Fruit fly (Drosophila melanogaster) whole organism, embryonic: Measurements from ENCODE around the gene Sumo.

ENCODE experiments used
- Atf-2 ChIP-seq: fragments of 200-800 bp; sonication (Bioruptor generic); optimal IDR thresholded peaks from 2 replicates; lab custom pipeline; 2016; ENCODE audit warnings: missing biosample characterization, missing genetic modification characterization
- Atf6 ChIP-seq: fragments of 200-800 bp; sonication (Bioruptor generic); IDR thresholded peaks from 2 replicates; pipeline ENCODE4 v1.3.6; 2022; ENCODE audit warnings: missing biosample characterization, missing genetic modification characterization
- Awh ChIP-seq: fragments of 200-800 bp; sonication (Bioruptor generic); IDR thresholded peaks from 2 replicates; pipeline ENCODE4, ENCODE4 v1.3.6; 2022; ENCODE audit warnings: missing biosample characterization, missing genetic modification characterization
- BEAF-32 ChIP-seq: fragments of 200-800 bp; sonication (Bioruptor generic); optimal IDR thresholded peaks from 3 replicates; lab custom pipeline; 2017; ENCODE audit warnings: missing biosample characterization, missing genetic modification characterization, mild to moderate bottlenecking, moderate library complexity, missing genetic modification reagents
- CG10267 ChIP-seq: fragments of 200-800 bp; sonication (Bioruptor generic); optimal IDR thresholded peaks from 2 replicates; lab custom pipeline; 2018; ENCODE audit warnings: missing biosample characterization, mild to moderate bottlenecking, missing genetic modification characterization, moderate library complexity
- CG10654 ChIP-seq: fragments of 200-800 bp; sonication (Bioruptor generic); optimal IDR thresholded peaks from 2 replicates; lab custom pipeline; 2016; ENCODE audit warnings: missing biosample characterization, missing genetic modification characterization
- CG13894 ChIP-seq: fragments of 200-800 bp; sonication (Bioruptor generic); optimal IDR thresholded peaks from 3 replicates; lab custom pipeline; 2018; ENCODE audit warnings: missing biosample characterization, mild to moderate bottlenecking, missing genetic modification characterization, moderate library complexity
- CG17912 ChIP-seq: fragments of 200-800 bp; sonication (Bioruptor generic); optimal IDR thresholded peaks from 2 replicates; lab custom pipeline; 2018; ENCODE audit warnings: missing biosample characterization, mild to moderate bottlenecking, missing genetic modification characterization
- CG18011 ChIP-seq: fragments of 200-800 bp; sonication (Bioruptor generic); optimal IDR thresholded peaks from 2 replicates; lab custom pipeline; 2017; ENCODE audit warnings: missing biosample characterization, missing genetic modification characterization, mild to moderate bottlenecking, moderate library complexity, missing genotype
- CG18262 ChIP-seq: fragments of 200-800 bp; optimal IDR thresholded peaks from 3 replicates; lab custom pipeline; 2019; ENCODE audit warnings: missing biosample characterization, mild to moderate bottlenecking, missing genetic modification characterization, moderate library complexity
- CG2120 ChIP-seq: fragments of 200-800 bp; sonication (Bioruptor generic); optimal IDR thresholded peaks from 3 replicates; lab custom pipeline; 2016; ENCODE audit warnings: missing biosample characterization, missing genetic modification characterization
- CG30403 ChIP-seq: fragments of 200-800 bp; sonication (Bioruptor generic); optimal IDR thresholded peaks from 3 replicates; lab custom pipeline; 2016; ENCODE audit warnings: missing biosample characterization, missing genetic modification characterization
- CG32532 ChIP-seq: fragments of 200-800 bp; sonication (Bioruptor generic); IDR thresholded peaks from 2 replicates; pipeline ENCODE4 v1.3.6; 2022; ENCODE audit warnings: missing biosample characterization, missing genetic modification characterization
- CG34376 ChIP-seq: fragments of 200-800 bp; sonication (Bioruptor generic); optimal IDR thresholded peaks from 2 replicates; lab custom pipeline; 2018; ENCODE audit warnings: missing biosample characterization, mild to moderate bottlenecking, missing genetic modification characterization
- CG5180 ChIP-seq: fragments of 200-800 bp; sonication (Bioruptor generic); optimal IDR thresholded peaks from 3 replicates; lab custom pipeline; 2017; ENCODE audit warnings: missing biosample characterization, missing genetic modification characterization, mild to moderate bottlenecking, moderate library complexity, missing genetic modification reagents
- CG7556 ChIP-seq: fragments of 200-800 bp; sonication (Bioruptor generic); optimal IDR thresholded peaks from 2 replicates; lab custom pipeline; 2017; ENCODE audit warnings: missing biosample characterization, mild to moderate bottlenecking, missing genetic modification characterization
- CG7745 ChIP-seq: fragments of 200-800 bp; sonication (Bioruptor generic); optimal IDR thresholded peaks from 2 replicates; lab custom pipeline; 2018; ENCODE audit warnings: missing biosample characterization, mild to moderate bottlenecking, missing genetic modification characterization, moderate library complexity
- CG7963 ChIP-seq: fragments of 200-800 bp; sonication (Bioruptor generic); IDR thresholded peaks from 3 replicates; pipeline ENCODE4 v1.3.6; 2022; ENCODE audit warnings: missing biosample characterization, missing genetic modification characterization; ENCODE audit not compliant: partially characterized antibody
- CG8290 ChIP-seq, 3 experiments: fragments of 200-800 bp; sonication (Bioruptor generic); optimal IDR thresholded peaks; 2 replicates each; lab custom pipeline; 2016 to 2019; ENCODE audit warnings: missing biosample characterization in 3 of 3, missing genetic modification characterization in 3 of 3, mild to moderate bottlenecking in 2 of 3, moderate library complexity in 1 of 3
- CG8388 ChIP-seq: fragments of 200-800 bp; sonication (Bioruptor generic); optimal IDR thresholded peaks from 2 replicates; lab custom pipeline; 2019; ENCODE audit warnings: missing biosample characterization, mild to moderate bottlenecking, missing genetic modification characterization, moderate library complexity
- CG9437 ChIP-seq: fragments of 200-800 bp; sonication (Bioruptor generic); optimal IDR thresholded peaks from 2 replicates; lab custom pipeline; 2018; ENCODE audit warnings: missing biosample characterization, mild to moderate bottlenecking, missing genetic modification characterization
- CG9609 ChIP-seq: fragments of 200-800 bp; sonication (Bioruptor generic); optimal IDR thresholded peaks from 3 replicates; lab custom pipeline; 2016; ENCODE audit warnings: missing biosample characterization, missing genetic modification characterization
- CG9817 ChIP-seq: fragments of 200-800 bp; sonication (Bioruptor generic); optimal IDR thresholded peaks from 2 replicates; lab custom pipeline; 2018; ENCODE audit warnings: missing biosample characterization, mild to moderate bottlenecking, missing genetic modification characterization, moderate library complexity
- Chrac-16 ChIP-seq: fragments of 200-800 bp; sonication (Bioruptor generic); optimal IDR thresholded peaks from 3 replicates; lab custom pipeline; 2016; ENCODE audit warnings: missing biosample characterization, missing genetic modification characterization
- Dref ChIP-seq: fragments of 200-800 bp; sonication (Bioruptor generic); IDR thresholded peaks from 2 replicates; pipeline ENCODE4 v1.3.6; 2022; ENCODE audit warnings: missing biosample characterization, missing genetic modification characterization
- Hey ChIP-seq: fragments of 200-800 bp; sonication (Bioruptor generic); optimal IDR thresholded peaks from 3 replicates; lab custom pipeline; 2018; ENCODE audit warnings: missing biosample characterization, mild to moderate bottlenecking, missing genetic modification characterization
- Hr51 ChIP-seq, 2 experiments: fragments of 200-800 bp; sonication (Bioruptor generic); optimal IDR thresholded peaks; 2 replicates in 1 of 2; 3 replicates in 1 of 2; lab custom pipeline; 2016 to 2018; ENCODE audit warnings: missing biosample characterization in 2 of 2, missing genetic modification characterization in 2 of 2, mild to moderate bottlenecking in 1 of 2, moderate library complexity in 1 of 2
- Mad ChIP-seq: fragments of 200-800 bp; sonication (Bioruptor generic); optimal IDR thresholded peaks from 2 replicates; lab custom pipeline; 2016; ENCODE audit warnings: missing biosample characterization, missing genetic modification characterization
- Med ChIP-seq: fragments of 200-800 bp; sonication (Bioruptor generic); peaks from one replicate; lab custom pipeline; 2016; ENCODE audit warnings: missing biosample characterization, missing genetic modification characterization, mild to moderate bottlenecking, inconsistent platforms, moderate library complexity
- NFAT ChIP-seq: fragments of 200-800 bp; sonication (Bioruptor generic); IDR thresholded peaks from 2 replicates; pipeline ENCODE4 v1.3.6; 2022; ENCODE audit warnings: missing biosample characterization, missing genetic modification characterization
- Poxn ChIP-seq: fragments of 200-800 bp; sonication (Bioruptor generic); IDR thresholded peaks from 2 replicates; pipeline ENCODE4 v1.3.6; 2022; ENCODE audit warnings: missing biosample characterization, missing genetic modification characterization
- az2 ChIP-seq: fragments of 200-800 bp; sonication (Bioruptor generic); optimal IDR thresholded peaks from 3 replicates; lab custom pipeline; 2016; ENCODE audit warnings: missing biosample characterization, missing genetic modification characterization
- ci ChIP-seq: fragments of 200-800 bp; sonication (Bioruptor generic); IDR thresholded peaks from 3 replicates; pipeline ENCODE4 v1.3.6; 2022; ENCODE audit warnings: missing biosample characterization, missing genetic modification characterization
- danr ChIP-seq: fragments of 200-800 bp; sonication (Bioruptor generic); IDR thresholded peaks from 2 replicates; pipeline ENCODE4 v1.3.6; 2022; ENCODE audit warnings: missing biosample characterization, missing genetic modification characterization
- gem ChIP-seq: fragments of 200-800 bp; sonication (Bioruptor generic); optimal IDR thresholded peaks from 2 replicates; lab custom pipeline; 2019; ENCODE audit warnings: missing biosample characterization, mild to moderate bottlenecking, missing genetic modification characterization, moderate library complexity
- gfzf ChIP-seq: fragments of 200-800 bp; sonication (Bioruptor generic); optimal IDR thresholded peaks from 2 replicates; lab custom pipeline; 2016; ENCODE audit warnings: missing biosample characterization, mild to moderate bottlenecking, missing genetic modification characterization, moderate library complexity
- ind ChIP-seq: fragments of 200-800 bp; sonication (Bioruptor generic); optimal IDR thresholded peaks from 3 replicates; lab custom pipeline; 2016; ENCODE audit warnings: missing biosample characterization, missing genetic modification characterization
- nerfin-2 ChIP-seq: fragments of 200-800 bp; sonication (Bioruptor generic); IDR thresholded peaks from 2 replicates; pipeline ENCODE4 v1.3.6; 2022; ENCODE audit warnings: missing biosample characterization, missing genetic modification characterization; ENCODE audit not compliant: partially characterized antibody
- nmo ChIP-seq: fragments of 200-800 bp; sonication (Bioruptor generic); optimal IDR thresholded peaks from 2 replicates; lab custom pipeline; 2018; ENCODE audit warnings: missing biosample characterization, mild to moderate bottlenecking, missing genetic modification characterization, moderate library complexity
- p53 ChIP-seq: fragments of 200-800 bp; sonication (Bioruptor generic); optimal IDR thresholded peaks from 2 replicates; lab custom pipeline; 2016; ENCODE audit warnings: missing biosample characterization, missing genetic modification characterization
- pb ChIP-seq: fragments of 200-800 bp; sonication (Bioruptor generic); optimal IDR thresholded peaks from 3 replicates; lab custom pipeline; 2016; ENCODE audit warnings: missing biosample characterization, missing genetic modification characterization
- phol ChIP-seq: fragments of 200-800 bp; sonication (Bioruptor generic); optimal IDR thresholded peaks from 3 replicates; lab custom pipeline; 2018; ENCODE audit warnings: missing biosample characterization, mild to moderate bottlenecking, missing genetic modification characterization, moderate library complexity
- pnt ChIP-seq: fragments of 200-800 bp; sonication (Bioruptor generic); optimal IDR thresholded peaks from 3 replicates; lab custom pipeline; 2016; ENCODE audit warnings: missing biosample characterization, missing genetic modification characterization
- row ChIP-seq: fragments of 200-800 bp; sonication (Bioruptor generic); IDR thresholded peaks from 3 replicates; pipeline ENCODE4 v1.3.6; 2022; ENCODE audit warnings: missing biosample characterization, missing genetic modification characterization
- sc ChIP-seq, 3 experiments: fragments of >200 bp in 2 of 3; fragments of 200-800 bp in 1 of 3; sonication (Bioruptor generic) in 1 of 3; optimal IDR thresholded peaks; 2 replicates in 2 of 3; 3 replicates in 1 of 3; lab custom pipeline; 2017; ENCODE audit warnings: mild to moderate bottlenecking in 1 of 3, missing biosample characterization in 1 of 3, missing genetic modification characterization in 1 of 3, missing genetic modification reagents in 1 of 3
- slp2 ChIP-seq: fragments of 200-800 bp; sonication (Bioruptor generic); optimal IDR thresholded peaks from 2 replicates; lab custom pipeline; 2016; ENCODE audit warnings: missing biosample characterization, missing genetic modification characterization
- stc ChIP-seq: fragments of 200-800 bp; sonication (Bioruptor generic); IDR thresholded peaks from 2 replicates; pipeline ENCODE4 v1.3.6; 2022; ENCODE audit warnings: missing biosample characterization, missing genetic modification characterization
- tap ChIP-seq: fragments of 200-800 bp; optimal IDR thresholded peaks from 3 replicates; lab custom pipeline; 2019; ENCODE audit warnings: missing biosample characterization, mild to moderate bottlenecking, missing genetic modification characterization, moderate library complexity
- ttk ChIP-seq: fragments of 200-800 bp; sonication (Bioruptor generic); IDR thresholded peaks from 2 replicates; pipeline ENCODE4 v2.1.2; 2022; ENCODE audit warnings: missing biosample characterization, missing genetic modification characterization

The Sumo gene

DNA sequence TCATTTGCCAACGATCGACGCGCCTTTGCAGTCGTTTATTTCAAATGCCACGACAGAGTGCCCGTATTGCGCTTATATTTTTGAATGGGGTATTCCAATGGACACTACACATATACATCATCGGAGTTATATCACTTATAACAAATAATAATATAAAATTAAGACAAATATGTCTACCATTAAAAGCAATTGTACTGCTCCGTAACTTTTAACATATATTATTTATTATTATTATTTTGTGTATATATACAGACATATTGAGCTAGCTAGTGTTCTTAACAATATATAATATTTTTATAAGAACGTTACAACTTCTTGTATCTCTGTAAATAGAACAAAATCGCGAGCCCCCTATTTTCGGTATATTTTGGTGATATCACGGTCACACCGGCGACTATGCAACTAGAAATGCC, 3.4 kb downstream of the Sumo start, which contains the start of the genes sip2 and Coprox (continued):
- TF ChIP-seq Poxn (GFP tag; lab: Robert Waterston, UW) (no peak), CG30403 (GFP tag; lab: Kevin White, UChicago) (peak; percentile 71), BEAF-32 (GFP tag; lab: Kevin White, UChicago) (peak; percentile 35), stc (GFP tag; lab: Robert Waterston, UW) (no peak), tap (tag; lab: Kevin White, UChicago) (no peak), Mad (GFP tag; lab: Kevin White, UChicago) (no peak), Dref (no peak), slp2 (GFP tag; lab: Kevin White, UChicago) (no peak), pnt (GFP tag; lab: Kevin White, UChicago) (no peak), CG18011 (GFP tag; lab: Kevin White, UChicago) (peak; percentile 52), az2 (GFP tag; lab: Kevin White, UChicago) (peak; percentile 63), nerfin-2 (GFP tag; lab: Robert Waterston, UW) (no peak), Hr51 (GFP tag; optimal IDR thresholded peaks at IDR 0.05; lab: Kevin White, UChicago) (no peak), ind (GFP tag; lab: Kevin White, UChicago) (peak; percentile 69), ttk (0 out of 2 replicates have a peak, but pooled peaks have one; percentile 25), phol (tag; lab: Kevin White, UChicago) (peak; percentile 76), pb (GFP tag; lab: Kevin White, UChicago) (no peak), Hey (tag; lab: Kevin White, UChicago) (no peak), Atf-2 (GFP tag; lab: Kevin White, UChicago) (no peak), CG34376 (GFP tag; lab: Kevin White, UChicago) (no peak), danr (no peak), CG10654 (no peak), CG9817 (tag; lab: Kevin White, UChicago) (peak; percentile 66), CG9437 (peak; percentile 69), CG17912 (GFP tag; lab: Kevin White, UChicago) (no peak), CG18262 (tag; lab: Kevin White, UChicago) (peak; percentile 82), CG13894 (peak; percentile 73), CG32532 (GFP tag; lab: Robert Waterston, UW) (peak; percentile 78), CG5180 (GFP tag; lab: Kevin White, UChicago) (no peak), CG9609 (GFP tag; lab: Kevin White, UChicago) (no peak), sc (optimal IDR thresholded peaks at IDR 0.05; lab: Kevin White, UChicago) (no peak), sc (GFP tag; optimal IDR thresholded peaks at IDR 0.05; lab: Kevin White, UChicago) (no peak), gem (peak; percentile 87), gfzf (GFP tag; lab: Kevin White, UChicago) (peak; percentile 49), CG7556 (GFP tag; lab: Kevin White, UChicago) (peak; percentile 71), row (GFP tag; lab: Robert Waterston, UW) (peak; percentile 84), Awh (GFP tag; lab: Robert Waterston, UW) (peak; percentile 32; the same call in 1 of the 2 replicates), Med (GFP tag; lab: Kevin White, UChicago) (peak; percentile 49), CG10267 (tag; lab: Kevin White, UChicago) (peak; percentile 78), p53 (GFP tag; lab: Kevin White, UChicago) (no peak), CG8388 (GFP tag; lab: Kevin White, UChicago) (peak; percentile 59), CG8290 (GFP tag; optimal IDR thresholded peaks at IDR 0.05; lab: Kevin White, UChicago) (peak; percentile 42), CG8290 (tag; optimal IDR thresholded peaks at IDR 0.05; lab: Kevin White, UChicago) (no peak), ci (GFP tag; lab: Robert Waterston, UW) (0 out of 3 replicates have a peak, but pooled peaks have one; percentile 45), nmo (GFP tag; lab: Kevin White, UChicago) (peak; percentile 82), CG2120 (GFP tag; lab: Kevin White, UChicago) (peak; percentile 56), Chrac-16 (GFP tag; lab: Kevin White, UChicago) (peak; percentile 50), Atf6 (GFP tag; lab: Robert Waterston, UW) (peak; percentile 52; the same call in 1 of the 2 replicates), CG7745 (tag; lab: Kevin White, UChicago) (no peak), CG7963 (no peak), NFAT (GFP tag; lab: Robert Waterston, UW) (no peak; the same call in 1 of the 2 replicates)
